Fruit fly (Drosophila melanogaster) whole organism, adult: ENCODE measurements around the gene ncd.

Experiments
- CG12768 ChIP-seq: fragments of 200-800 bp; sonication (Bioruptor generic); optimal IDR thresholded peaks from 2 replicates; lab custom pipeline; 2017; ENCODE audit warnings: missing biosample characterization, missing genetic modification characterization, mild to moderate bottlenecking, moderate library complexity, missing genetic modification reagents
- cnc ChIP-seq, 2 experiments: fragments of >200 bp; optimal IDR thresholded peaks; 2 replicates each; lab custom pipeline; 2017

dm6 chr3R:29841293-29841791 lies 34.4 kb upstream of the ncd start, which contains the start of gene Cad99C:
- TF ChIP-seq CG12768 (GFP tag; lab: Kevin White, UChicago) = no peak
- no peak for TF ChIP-seq cnc (optimal IDR thresholded peaks at IDR 0.05; lab: Kevin White, UChicago)
